Worm (Caenorhabditis elegans): Measurements from ENCODE around the gene K07C11.8.
A peak's percentile ranks its signal among the peaks of the same experiment; 100 is the strongest.

Gene K07C11.8

DNA sequence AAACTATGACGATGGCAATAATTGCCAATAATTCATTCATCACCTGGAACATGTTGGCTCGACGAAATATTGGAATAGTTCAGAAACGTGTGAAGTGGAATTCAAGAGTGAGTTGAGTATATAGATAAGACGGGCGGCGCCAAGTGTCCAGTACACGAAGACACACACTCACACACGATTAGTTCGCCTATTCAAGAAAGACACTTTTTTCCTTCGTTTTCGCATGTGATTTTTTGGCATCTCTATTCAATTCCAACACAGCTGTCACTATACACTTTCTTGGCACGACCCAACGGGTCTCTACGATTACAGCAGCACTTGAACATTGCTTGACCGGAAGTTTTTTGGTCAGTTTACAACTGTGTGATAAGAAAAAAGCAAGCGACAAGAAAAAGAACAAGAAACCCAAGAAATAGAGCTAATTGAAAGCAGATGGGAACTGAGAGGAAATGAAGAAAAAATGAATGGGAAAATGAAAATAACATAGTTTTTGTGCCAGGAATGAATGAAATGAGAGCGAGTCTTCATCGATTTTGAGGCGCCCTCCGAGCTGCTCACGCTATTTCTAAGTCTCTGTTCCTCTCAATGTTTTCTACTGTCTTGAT is at the start of gene K07C11.8:
Gene K07C11.8, minus strand, starts transcription at position 224 of the 605 bp plus-strand sequence.
- no peak for TF ChIP-seq rnt-1 (tag; optimal IDR thresholded peaks at IDR 0.05)
- TF ChIP-seq odd-2 (tag; optimal IDR thresholded peaks at IDR 0.05) = no peak
- TF ChIP-seq ceh-48 (tag; optimal IDR thresholded peaks at IDR 0.05) = peak; percentile 51
- TF ChIP-seq Y22D7AL.16 (tag; optimal IDR thresholded peaks at IDR 0.05) = no peak
- TF ChIP-seq elt-4 (tag; optimal IDR thresholded peaks at IDR 0.05) = no peak

DNA sequence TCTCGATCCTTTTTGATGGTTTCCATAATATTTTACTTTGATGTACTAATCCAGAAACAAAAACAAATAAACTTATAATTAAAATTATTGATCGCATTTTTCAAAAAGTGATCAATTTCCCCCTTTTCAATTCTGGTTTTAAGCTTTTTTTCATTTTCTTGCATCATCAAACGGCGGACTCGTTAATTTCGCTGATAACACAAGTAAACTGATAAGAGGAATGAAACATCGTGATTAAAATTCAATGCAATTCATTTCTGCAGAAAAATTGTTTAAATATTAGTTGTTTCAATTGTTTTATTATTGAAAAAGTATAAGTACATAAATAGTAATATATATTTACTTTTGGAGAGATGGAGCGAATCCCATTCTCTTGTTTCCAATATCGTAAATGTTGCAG is 49.6 kb upstream of the K07C11.8 start:
- TF ChIP-seq elt-2 (tag; optimal IDR thresholded peaks at IDR 0.05) (peak; percentile 77), madf-2 (tag; optimal IDR thresholded peaks at IDR 0.05) (no peak)

- TF ChIP-seq pha-4 (tag; optimal IDR thresholded peaks at IDR 0.05) (no peak), K09A11.1 (tag; optimal IDR thresholded peaks at IDR 0.05; ENCODE audit: insufficient read depth) (no peak), fkh-10 (GFP tag; optimal IDR thresholded peaks at IDR 0.05) (no peak)
Observed at ce11 chrV:8266232-8266631, 48.5 kb upstream of the K07C11.8 start, which contains the start of gene F21F8.5. TSS of gene F21F8.5 (minus strand) at chrV:8266332.

DNA sequence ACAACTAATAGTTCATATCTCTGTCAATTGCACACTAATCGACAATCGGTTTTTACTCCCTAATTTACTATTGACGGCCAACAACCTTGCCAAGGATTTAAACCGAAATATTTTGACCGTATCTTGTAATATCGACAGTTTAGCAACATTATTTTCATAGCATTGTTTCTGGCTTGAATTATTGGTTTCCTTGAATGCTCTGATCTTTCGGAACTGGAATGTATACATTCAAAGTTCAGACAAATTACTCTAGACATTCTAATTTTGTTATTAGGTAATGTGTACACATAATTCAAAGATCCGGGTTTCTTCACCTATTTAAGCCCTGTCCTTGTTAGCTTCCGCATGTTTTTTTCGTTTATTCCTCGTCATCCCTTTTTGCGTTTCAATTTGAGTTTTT is 46.3 kb upstream of the K07C11.8 start, which contains the start of gene C16D9.9:
Gene C16D9.9, plus strand, starts transcription at position 301 of the 400 bp plus-strand sequence.
- TF ChIP-seq nhr-232 (tag; optimal IDR thresholded peaks at IDR 0.05) (no peak), ceh-9 (tag; optimal IDR thresholded peaks at IDR 0.05) (no peak), npax-4 (tag; optimal IDR thresholded peaks at IDR 0.05) (no peak), hlh-15 (tag; optimal IDR thresholded peaks at IDR 0.05) (no peak), ceh-24 (tag; optimal IDR thresholded peaks at IDR 0.05) (no peak), ceh-19 (GFP tag; optimal IDR thresholded peaks at IDR 0.05) (no peak), unc-42 (tag; optimal IDR thresholded peaks at IDR 0.05) (no peak), sox-2 (GFP tag; IDR thresholded peaks at IDR 0.05) (no peak), hlh-13 (GFP tag; optimal IDR thresholded peaks at IDR 0.05) (no peak), odd-2 (tag; optimal IDR thresholded peaks at IDR 0.05) (no peak), tbx-7 (tag; optimal IDR thresholded peaks at IDR 0.05) (no peak), pqm-1 (tag; optimal IDR thresholded peaks at IDR 0.05) (no peak), lin-11 (tag; optimal IDR thresholded peaks at IDR 0.05) (no peak), ama-1 (optimal IDR thresholded peaks at IDR 0.05) (no peak), rnt-1 (tag; optimal IDR thresholded peaks at IDR 0.05) (no peak), Y22D7AL.16 (tag; optimal IDR thresholded peaks at IDR 0.05) (no peak)

- TF ChIP-seq lim-6 (tag; optimal IDR thresholded peaks at IDR 0.05) = no peak
- no peak for TF ChIP-seq gmeb-2 (tag; optimal IDR thresholded peaks at IDR 0.05)
- TF ChIP-seq ceh-14 (tag; optimal IDR thresholded peaks at IDR 0.05) = no peak
- no peak for TF ChIP-seq che-1 (tag; optimal IDR thresholded peaks at IDR 0.05)
- no peak for TF ChIP-seq unc-3 (GFP tag; conservative IDR thresholded peaks at IDR 0.05)
- TF ChIP-seq unc-3 (tag; optimal IDR thresholded peaks at IDR 0.05) = no peak
- no peak for TF ChIP-seq ceh-48 (tag; optimal IDR thresholded peaks at IDR 0.05)
- TF ChIP-seq nhr-232 (tag; optimal IDR thresholded peaks at IDR 0.05) = no peak
Observed at ce11 chrV:8263466-8263865, 45.8 kb upstream of the K07C11.8 start, which contains the start of gene C16D9.8. TSS of gene C16D9.8 (minus strand) at chrV:8263566.

DNA sequence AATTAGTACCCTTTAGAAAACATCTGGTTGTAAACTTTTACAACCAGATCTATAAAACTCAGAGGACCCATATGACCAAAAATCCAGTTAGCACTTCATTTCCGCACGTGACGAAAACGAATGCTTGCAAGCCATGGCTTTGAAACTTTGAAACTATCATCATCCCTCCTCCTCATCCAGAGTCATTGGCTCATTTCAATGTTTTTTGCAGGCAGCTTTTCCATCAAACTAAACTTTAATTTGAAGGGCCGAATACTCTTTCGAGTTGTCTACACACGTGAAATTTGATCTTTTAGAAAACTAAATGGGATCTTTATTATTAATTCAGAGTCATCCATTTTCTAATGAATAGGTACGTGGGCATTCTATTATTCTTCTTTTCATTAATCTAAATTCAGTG is 44.5 kb upstream of the K07C11.8 start:
- no peak for TF ChIP-seq tbx-2 (tag; optimal IDR thresholded peaks at IDR 0.05)
- TF ChIP-seq eyg-1 (tag; optimal IDR thresholded peaks at IDR 0.05) = no peak
- no peak for TF ChIP-seq pag-3 (tag; optimal IDR thresholded peaks at IDR 0.05; ENCODE audit: borderline replicate concordance)
- TF ChIP-seq ama-1 (optimal IDR thresholded peaks at IDR 0.05) = no peak
- no peak for TF ChIP-seq nhr-11 (tag; optimal IDR thresholded peaks at IDR 0.05)
- TF ChIP-seq unc-86 (tag; optimal IDR thresholded peaks at IDR 0.05) = no peak
- TF ChIP-seq sox-4 (tag; optimal IDR thresholded peaks at IDR 0.05) = no peak
- TF ChIP-seq zip-5 (tag; optimal IDR thresholded peaks at IDR 0.05) = no peak
- no peak for TF ChIP-seq mec-3 (tag; optimal IDR thresholded peaks at IDR 0.05; ENCODE audit: borderline replicate concordance)
- TF ChIP-seq unc-42 (tag; optimal IDR thresholded peaks at IDR 0.05) = no peak
- no peak for TF ChIP-seq ceh-18 (tag; optimal IDR thresholded peaks at IDR 0.05)
- TF ChIP-seq hlh-13 (GFP tag; optimal IDR thresholded peaks at IDR 0.05) = no peak
